Worm (Caenorhabditis elegans) whole organism, L4 larva: ENCODE results near the gene C25H3.1.

Experiments
- egl-27 ChIP-seq: sonication (generic microtip); optimal IDR thresholded peaks from 3 replicates; lab custom pipeline; 2017; ENCODE audit warnings: missing biosample characterization, missing genetic modification reagents, missing genetic modification characterization
- fos-1 ChIP-seq: fragments of 150-350 bp; optimal IDR thresholded peaks from 2 replicates; lab custom pipeline; 2014; ENCODE audit warnings: missing biosample characterization, missing genetic modification characterization
- jun-1 ChIP-seq: fragments of 150-350 bp; optimal IDR thresholded peaks from 2 replicates; lab custom pipeline; 2014; ENCODE audit warnings: missing biosample characterization, missing genetic modification reagents, missing genetic modification characterization
- lin-1 ChIP-seq: fragments of 200-800 bp; sonication (Bioruptor generic); IDR thresholded peaks from 2 replicates; pipeline ENCODE4 v1.3.6; 2022; ENCODE audit warnings: missing genetic modification reagents, missing genetic modification characterization, missing compliant biosample characterization
- lin-39 ChIP-seq: fragments of 150-350 bp; optimal IDR thresholded peaks from 2 replicates; lab custom pipeline; 2014; ENCODE audit warnings: missing biosample characterization, missing genetic modification reagents, missing genetic modification characterization
- nhr-237 ChIP-seq: sonication (generic microtip); optimal IDR thresholded peaks from 2 replicates; lab custom pipeline; 2017; ENCODE audit warnings: missing biosample characterization, missing genetic modification characterization
- nhr-25 ChIP-seq: sonication (generic microtip); optimal IDR thresholded peaks from 2 replicates; lab custom pipeline; 2017; ENCODE audit warnings: missing genetic modification characterization, mild to moderate bottlenecking, missing compliant biosample characterization, antibody characterized with exemption, moderate library complexity, borderline replicate concordance; ENCODE audit not compliant: insufficient read depth
- nhr-77 ChIP-seq: fragments of 150-350 bp; optimal IDR thresholded peaks from 2 replicates; lab custom pipeline; 2014; ENCODE audit warnings: missing biosample characterization, missing genetic modification characterization
- sdz-12 ChIP-seq: fragments of 200-800 bp; sonication (Bioruptor generic); optimal IDR thresholded peaks from 2 replicates; lab custom pipeline; 2018; ENCODE audit warnings: mild to moderate bottlenecking, missing genetic modification characterization, missing compliant biosample characterization
- snpc-4 ChIP-seq: fragments of 150-350 bp; optimal IDR thresholded peaks from 2 replicates; lab custom pipeline; 2014; ENCODE audit warnings: missing biosample characterization, missing genetic modification characterization
- unc-130 ChIP-seq: sonication (generic microtip); optimal IDR thresholded peaks from 2 replicates; lab custom pipeline; 2016; ENCODE audit warnings: missing genetic modification reagents, missing genetic modification characterization, missing compliant biosample characterization
- ztf-11 ChIP-seq: fragments of 150-350 bp; optimal IDR thresholded peaks from 2 replicates; lab custom pipeline; 2014; ENCODE audit warnings: missing biosample characterization, missing genetic modification characterization

- TF ChIP-seq nhr-25 (tag; lab: Kevin White, UChicago) = no peak
- no peak for TF ChIP-seq nhr-237 (tag; lab: Kevin White, UChicago)
- no peak for TF ChIP-seq fos-1
- TF ChIP-seq lin-1 (GFP tag; lab: Robert Waterston, UW) = no peak
- TF ChIP-seq sdz-12 (GFP tag; lab: Kevin White, UChicago) = no peak
- no peak for TF ChIP-seq lin-39
- TF ChIP-seq egl-27 (tag; lab: Kevin White, UChicago) = no peak
- TF ChIP-seq nhr-77 = no peak
- TF ChIP-seq ztf-11 (tag; lab: Kevin White, UChicago) = no peak
- TF ChIP-seq jun-1 (tag; lab: Kevin White, UChicago) = no peak
- no peak for TF ChIP-seq unc-130
- no peak for TF ChIP-seq snpc-4 (tag; lab: Kevin White, UChicago)
Measured at ce11 chrII:5698869-5699268, at the start of gene C25H3.1, which contains the start of gene C25H3.10.
